Fruit fly (Drosophila melanogaster) whole organism, embryonic: ENCODE results near the gene CG5902.

Experiments used
- Ada2b ChIP-seq: fragments of 200-800 bp; sonication (Bioruptor generic); IDR thresholded peaks from 2 replicates; pipeline ENCODE4 v1.3.6; 2022; ENCODE audit warnings: missing biosample characterization, missing genetic modification characterization
- Aef1 ChIP-seq: fragments of 200-800 bp; sonication (Bioruptor generic); IDR thresholded peaks from 3 replicates; pipeline ENCODE4 v1.3.6; 2022; ENCODE audit warnings: missing biosample characterization, missing genetic modification characterization
- Bdp1 ChIP-seq: fragments of 200-800 bp; sonication (Bioruptor generic); optimal IDR thresholded peaks from 3 replicates; lab custom pipeline; 2016; ENCODE audit warnings: missing biosample characterization, missing genetic modification characterization
- Bteb2 ChIP-seq: fragments of 200-800 bp; sonication (Bioruptor generic); optimal IDR thresholded peaks from 2 replicates; lab custom pipeline; 2016; ENCODE audit warnings: missing biosample characterization, missing genetic modification characterization
- CG1024 ChIP-seq: fragments of 200-800 bp; sonication (Bioruptor generic); IDR thresholded peaks from 2 replicates; pipeline ENCODE4 v1.3.6; 2022; ENCODE audit warnings: missing biosample characterization, missing genetic modification characterization
- CG12299 ChIP-seq: fragments of 200-800 bp; sonication (Bioruptor generic); optimal IDR thresholded peaks from 2 replicates; lab custom pipeline; 2018; ENCODE audit warnings: missing biosample characterization, mild to moderate bottlenecking, missing genetic modification characterization
- CG13123 ChIP-seq: fragments of 200-800 bp; sonication (Bioruptor generic); optimal IDR thresholded peaks from 2 replicates; lab custom pipeline; 2016; ENCODE audit warnings: missing biosample characterization, missing genetic modification characterization
- CG15601 ChIP-seq: fragments of 200-800 bp; sonication (Bioruptor generic); optimal IDR thresholded peaks from 3 replicates; lab custom pipeline; 2019; ENCODE audit warnings: missing biosample characterization, mild to moderate bottlenecking, missing genetic modification characterization, moderate library complexity
- CG16813 ChIP-seq: fragments of 200-800 bp; sonication (Bioruptor generic); IDR thresholded peaks from 3 replicates; pipeline ENCODE4 v1.3.6; 2022; ENCODE audit warnings: missing biosample characterization, missing genetic modification characterization; ENCODE audit not compliant: partially characterized antibody
- CG17328 ChIP-seq: fragments of 200-800 bp; sonication (Bioruptor generic); IDR thresholded peaks from 2 replicates; pipeline ENCODE4 v1.3.6; 2022; ENCODE audit warnings: missing biosample characterization, missing genetic modification characterization
- CG2678 ChIP-seq: fragments of 200-800 bp; sonication (Bioruptor generic); optimal IDR thresholded peaks from 3 replicates; lab custom pipeline; 2019; ENCODE audit warnings: missing biosample characterization, mild to moderate bottlenecking, missing genetic modification characterization, moderate library complexity
- CG2889 ChIP-seq: fragments of 200-800 bp; sonication (Bioruptor generic); IDR thresholded peaks from 3 replicates; pipeline ENCODE4 v1.3.6; 2022; ENCODE audit warnings: missing biosample characterization, missing genetic modification characterization
- CG31365 ChIP-seq: fragments of 200-800 bp; sonication (Bioruptor generic); optimal IDR thresholded peaks from 2 replicates; lab custom pipeline; 2018; ENCODE audit warnings: missing biosample characterization, mild to moderate bottlenecking, missing genetic modification characterization
- CG32767 ChIP-seq: fragments of 200-800 bp; sonication (Bioruptor generic); IDR thresholded peaks from 2 replicates; pipeline ENCODE4 v1.3.6; 2022; ENCODE audit warnings: missing biosample characterization, missing genetic modification characterization
- CG4424 ChIP-seq: fragments of 200-800 bp; sonication (Bioruptor generic); optimal IDR thresholded peaks from 3 replicates; lab custom pipeline; 2016; ENCODE audit warnings: missing biosample characterization, missing genetic modification characterization
- CG6689 ChIP-seq: fragments of 200-800 bp; sonication (Bioruptor generic); IDR thresholded peaks from 2 replicates; pipeline ENCODE4 v1.3.6; 2022; ENCODE audit warnings: missing biosample characterization, missing genetic modification characterization
- CG7556 ChIP-seq: fragments of 200-800 bp; sonication (Bioruptor generic); optimal IDR thresholded peaks from 2 replicates; lab custom pipeline; 2017; ENCODE audit warnings: missing biosample characterization, mild to moderate bottlenecking, missing genetic modification characterization
- CG7786 ChIP-seq: fragments of 200-800 bp; sonication (Bioruptor generic); optimal IDR thresholded peaks from 2 replicates; lab custom pipeline; 2016; ENCODE audit warnings: missing biosample characterization, missing genetic modification characterization
- CG8388 ChIP-seq: fragments of 200-800 bp; sonication (Bioruptor generic); optimal IDR thresholded peaks from 2 replicates; lab custom pipeline; 2019; ENCODE audit warnings: missing biosample characterization, mild to moderate bottlenecking, missing genetic modification characterization, moderate library complexity
- Dp ChIP-seq: fragments of 200-800 bp; sonication (Bioruptor generic); optimal IDR thresholded peaks from 2 replicates; lab custom pipeline; 2018; ENCODE audit warnings: missing biosample characterization, mild to moderate bottlenecking, missing genetic modification characterization, moderate library complexity
- Dref ChIP-seq: fragments of 200-800 bp; sonication (Bioruptor generic); IDR thresholded peaks from 2 replicates; pipeline ENCODE4 v1.3.6; 2022; ENCODE audit warnings: missing biosample characterization, missing genetic modification characterization
- ERR ChIP-seq: fragments of 200-800 bp; sonication (Bioruptor generic); optimal IDR thresholded peaks from 2 replicates; lab custom pipeline; 2016; ENCODE audit warnings: missing biosample characterization, missing genetic modification characterization
- Elba2 ChIP-seq: fragments of 200-800 bp; sonication (Bioruptor generic); optimal IDR thresholded peaks from 3 replicates; lab custom pipeline; 2016; ENCODE audit warnings: missing biosample characterization, missing genetic modification characterization
- Ets97D ChIP-seq: fragments of 200-800 bp; sonication (Bioruptor generic); optimal IDR thresholded peaks from 3 replicates; lab custom pipeline; 2016; ENCODE audit warnings: missing biosample characterization, missing genetic modification characterization
- HLH4C ChIP-seq: fragments of 200-800 bp; sonication (Bioruptor generic); IDR thresholded peaks from 3 replicates; pipeline ENCODE4 v1.3.6; 2022; ENCODE audit warnings: missing biosample characterization, missing genetic modification characterization; ENCODE audit not compliant: partially characterized antibody
- Scr ChIP-seq: fragments of 200-800 bp; sonication (Bioruptor generic); IDR thresholded peaks from 2 replicates; pipeline ENCODE4 v1.3.6; 2022; ENCODE audit warnings: missing biosample characterization, missing genetic modification characterization; ENCODE audit not compliant: partially characterized antibody
- Ssrp ChIP-seq: fragments of 200-800 bp; sonication (Bioruptor generic); optimal IDR thresholded peaks from 2 replicates; lab custom pipeline; 2018; ENCODE audit warnings: missing biosample characterization, mild to moderate bottlenecking, missing genetic modification characterization, moderate library complexity
- al ChIP-seq: fragments of 200-800 bp; sonication (Bioruptor generic); IDR thresholded peaks from 2 replicates; pipeline ENCODE4 v1.3.6; 2022; ENCODE audit warnings: missing biosample characterization, missing genetic modification characterization
- amos ChIP-seq: fragments of 200-800 bp; sonication (Bioruptor generic); IDR thresholded peaks from 2 replicates; pipeline ENCODE4 v1.3.6; 2022; ENCODE audit warnings: missing biosample characterization, missing genetic modification characterization; ENCODE audit not compliant: partially characterized antibody
- az2 ChIP-seq: fragments of 200-800 bp; sonication (Bioruptor generic); optimal IDR thresholded peaks from 3 replicates; lab custom pipeline; 2016; ENCODE audit warnings: missing biosample characterization, missing genetic modification characterization
- bcd ChIP-seq: fragments of 200-800 bp; sonication (Bioruptor generic); optimal IDR thresholded peaks from 2 replicates; lab custom pipeline; 2017; ENCODE audit warnings: missing biosample characterization, mild to moderate bottlenecking, missing genetic modification characterization
- crol ChIP-seq: fragments of 200-800 bp; sonication (Bioruptor generic); IDR thresholded peaks from 2 replicates; pipeline ENCODE4 v1.3.6; 2022; ENCODE audit warnings: missing biosample characterization, missing genetic modification characterization
- dmrt99B ChIP-seq: fragments of 200-800 bp; sonication (Bioruptor generic); optimal IDR thresholded peaks from 2 replicates; lab custom pipeline; 2018; ENCODE audit warnings: missing biosample characterization, mild to moderate bottlenecking, missing genetic modification characterization, moderate library complexity
- dpn ChIP-seq, 2 experiments: fragments of 200-800 bp; sonication (Bioruptor generic); optimal IDR thresholded peaks; 3 replicates each; lab custom pipeline; 2016; ENCODE audit warnings: missing biosample characterization in 2 of 2, missing genetic modification characterization in 2 of 2
- eyg ChIP-seq: fragments of 200-800 bp; sonication (Bioruptor generic); optimal IDR thresholded peaks from 3 replicates; lab custom pipeline; 2016; ENCODE audit warnings: missing biosample characterization, missing genetic modification characterization
- fd3F ChIP-seq: fragments of 200-800 bp; sonication (Bioruptor generic); optimal IDR thresholded peaks from 2 replicates; lab custom pipeline; 2018; ENCODE audit warnings: missing biosample characterization, mild to moderate bottlenecking, missing genetic modification characterization, moderate library complexity
- ind ChIP-seq: fragments of 200-800 bp; sonication (Bioruptor generic); optimal IDR thresholded peaks from 3 replicates; lab custom pipeline; 2016; ENCODE audit warnings: missing biosample characterization, missing genetic modification characterization
- jing ChIP-seq: fragments of 200-800 bp; sonication (Bioruptor generic); optimal IDR thresholded peaks from 2 replicates; lab custom pipeline; 2018; ENCODE audit warnings: missing biosample characterization, mild to moderate bottlenecking, missing genetic modification characterization
- jumu ChIP-seq: fragments of 200-800 bp; sonication (Bioruptor generic); optimal IDR thresholded peaks from 3 replicates; lab custom pipeline; 2016; ENCODE audit warnings: missing biosample characterization, missing genetic modification characterization
- lab ChIP-seq: fragments of 200-800 bp; sonication (Bioruptor generic); optimal IDR thresholded peaks from 3 replicates; lab custom pipeline; 2017; ENCODE audit warnings: missing biosample characterization, missing genetic modification characterization, mild to moderate bottlenecking, moderate library complexity, missing genetic modification reagents
- mam ChIP-seq: fragments of 200-800 bp; sonication (Bioruptor generic); optimal IDR thresholded peaks from 3 replicates; lab custom pipeline; 2016; ENCODE audit warnings: missing biosample characterization, missing genetic modification characterization
- pum ChIP-seq: fragments of 200-800 bp; sonication (Bioruptor generic); optimal IDR thresholded peaks from 2 replicates; lab custom pipeline; 2016; ENCODE audit warnings: missing biosample characterization, missing genetic modification characterization
- sc ChIP-seq, 3 experiments: fragments of >200 bp in 2 of 3; fragments of 200-800 bp in 1 of 3; sonication (Bioruptor generic) in 1 of 3; optimal IDR thresholded peaks; 2 replicates in 2 of 3; 3 replicates in 1 of 3; lab custom pipeline; 2017; ENCODE audit warnings: mild to moderate bottlenecking in 1 of 3, missing biosample characterization in 1 of 3, missing genetic modification characterization in 1 of 3, missing genetic modification reagents in 1 of 3
- schlank ChIP-seq: fragments of 200-800 bp; sonication (Bioruptor generic); optimal IDR thresholded peaks from 2 replicates; lab custom pipeline; 2018; ENCODE audit warnings: missing biosample characterization, mild to moderate bottlenecking, missing genetic modification characterization
- scrt ChIP-seq: fragments of 200-800 bp; sonication (Bioruptor generic); optimal IDR thresholded peaks from 2 replicates; lab custom pipeline; 2018; ENCODE audit warnings: missing biosample characterization, mild to moderate bottlenecking, missing genetic modification characterization, moderate library complexity
- sens ChIP-seq: fragments of 200-800 bp; sonication (Bioruptor generic); peaks from one replicate; lab custom pipeline; 2016; ENCODE audit warnings: missing biosample characterization, missing genetic modification characterization
- slp2 ChIP-seq: fragments of 200-800 bp; sonication (Bioruptor generic); optimal IDR thresholded peaks from 2 replicates; lab custom pipeline; 2016; ENCODE audit warnings: missing biosample characterization, missing genetic modification characterization
- sqz ChIP-seq: fragments of 200-800 bp; sonication (Bioruptor generic); optimal IDR thresholded peaks from 3 replicates; lab custom pipeline; 2018; ENCODE audit warnings: missing biosample characterization, mild to moderate bottlenecking, missing genetic modification characterization
- tll ChIP-seq, 2 experiments: fragments of 200-800 bp in 1 of 2; fragments of >200 bp in 1 of 2; sonication (Bioruptor generic) in 1 of 2; optimal IDR thresholded peaks; 2 replicates each; lab custom pipeline; 2017 to 2019; ENCODE audit warnings: missing biosample characterization in 2 of 2, missing genetic modification characterization in 2 of 2, mild to moderate bottlenecking in 1 of 2, moderate library complexity in 1 of 2
- tna ChIP-seq: fragments of 200-800 bp; sonication (Bioruptor generic); IDR thresholded peaks from 2 replicates; pipeline ENCODE4 v1.3.6; 2022; ENCODE audit warnings: missing biosample characterization, missing genetic modification characterization; ENCODE audit not compliant: partially characterized antibody

CG5902 gene

DNA sequence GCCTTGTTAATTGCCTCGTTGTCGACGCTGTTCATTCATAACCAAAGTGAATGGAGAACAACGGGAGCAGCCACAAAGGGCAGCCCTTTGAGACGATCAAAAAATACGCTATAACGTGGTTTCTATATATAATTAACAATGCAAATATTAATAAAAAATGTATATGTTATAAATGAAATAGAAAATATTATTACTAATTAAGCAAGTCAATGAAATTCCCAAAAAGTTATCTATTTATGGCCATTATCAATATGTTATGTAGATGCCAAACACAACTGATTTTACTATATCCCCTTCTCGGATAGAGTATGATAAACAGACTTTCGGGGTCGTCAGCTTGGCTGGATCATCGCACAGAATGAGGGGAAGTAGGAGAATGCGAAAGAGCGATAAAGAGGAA is 17.0 kb upstream of the CG5902 start (continued):
- TF ChIP-seq Dp (GFP tag; lab: Kevin White, UChicago), result no peak
- peak; percentile 47 for TF ChIP-seq CG8388 (GFP tag; lab: Kevin White, UChicago)
- TF ChIP-seq CG7786 (GFP tag; lab: Kevin White, UChicago), result no peak
- TF ChIP-seq CG4424 (GFP tag; lab: Kevin White, UChicago), result peak; percentile 28
- no peak for TF ChIP-seq Elba2 (GFP tag; lab: Kevin White, UChicago)
- peak; percentile 51 for TF ChIP-seq Ssrp (tag; lab: Kevin White, UChicago)
- 0 out of 2 replicates have a peak, but pooled peaks have one; percentile 27 for TF ChIP-seq CG1024
- TF ChIP-seq sc (optimal IDR thresholded peaks at IDR 0.05; lab: Kevin White, UChicago), result no peak
- peak; percentile 20 for TF ChIP-seq sc (GFP tag; optimal IDR thresholded peaks at IDR 0.05; lab: Kevin White, UChicago)
- TF ChIP-seq jumu (GFP tag; lab: Kevin White, UChicago), result no peak
- no peak for TF ChIP-seq CG13123 (GFP tag; lab: Kevin White, UChicago)
- peak; percentile 78 for TF ChIP-seq CG2678 (tag; lab: Kevin White, UChicago)
- TF ChIP-seq pum (GFP tag; lab: Kevin White, UChicago), result no peak
- TF ChIP-seq CG17328 (GFP tag; lab: Robert Waterston, UW), result peak; percentile 42; the same call in 1 of the 2 replicates
- peak; percentile 52 for TF ChIP-seq fd3F (GFP tag; lab: Kevin White, UChicago)
- TF ChIP-seq CG16813, result no peak
- no peak for TF ChIP-seq slp2 (GFP tag; lab: Kevin White, UChicago)
- TF ChIP-seq crol (GFP tag; lab: Robert Waterston, UW), result no peak
- TF ChIP-seq HLH4C (GFP tag; lab: Robert Waterston, UW), result no peak
- TF ChIP-seq lab (GFP tag; lab: Kevin White, UChicago), result peak; percentile 65
- no peak for TF ChIP-seq eyg (GFP tag; lab: Kevin White, UChicago)
- TF ChIP-seq al (GFP tag; lab: Robert Waterston, UW), result peak; percentile 56
- peak; percentile 64 for TF ChIP-seq sens (GFP tag; lab: Kevin White, UChicago)
- TF ChIP-seq scrt (GFP tag; lab: Kevin White, UChicago), result no peak
- peak; percentile 43; the same call in 2 of the 3 replicates for TF ChIP-seq Aef1 (GFP tag; lab: Robert Waterston, UW)
- peak; percentile 52 for TF ChIP-seq CG6689 (GFP tag; lab: Robert Waterston, UW)
- no peak for TF ChIP-seq jing
- peak; percentile 58 for TF ChIP-seq dmrt99B (tag; lab: Kevin White, UChicago)
- TF ChIP-seq CG15601 (tag; lab: Kevin White, UChicago), result peak; percentile 25
- TF ChIP-seq tna, result no peak
- TF ChIP-seq Dref (GFP tag; lab: Robert Waterston, UW), result no peak
- TF ChIP-seq CG32767 (GFP tag; lab: Robert Waterston, UW), result peak; percentile 42; the same call in 1 of the 2 replicates
- no peak for TF ChIP-seq ERR (GFP tag; lab: Kevin White, UChicago)
- no peak for TF ChIP-seq Scr (GFP tag; lab: Robert Waterston, UW)
- no peak for TF ChIP-seq Bdp1 (GFP tag; lab: Kevin White, UChicago)
- no peak for TF ChIP-seq CG31365 (tag; lab: Kevin White, UChicago)
- TF ChIP-seq CG2889 (GFP tag; lab: Robert Waterston, UW), result 0 out of 3 replicates have a peak, but pooled peaks have one; percentile 51
- TF ChIP-seq tll (GFP tag; optimal IDR thresholded peaks at IDR 0.05; lab: Kevin White, UChicago), result no peak
- TF ChIP-seq CG7556, result peak; percentile 45
- peak in 1 of 2 experiments; percentile 16 for TF ChIP-seq dpn (GFP tag; optimal IDR thresholded peaks at IDR 0.05; lab: Kevin White, UChicago)
- TF ChIP-seq schlank (tag; lab: Kevin White, UChicago), result no peak
- no peak for TF ChIP-seq mam (GFP tag; lab: Kevin White, UChicago)
- TF ChIP-seq Ada2b (GFP tag; lab: Robert Waterston, UW), result 0 out of 2 replicates have a peak, but pooled peaks have one; percentile 16
- peak; percentile 26 for TF ChIP-seq ind (GFP tag; lab: Kevin White, UChicago)
- peak; percentile 39 for TF ChIP-seq sqz
- TF ChIP-seq Bteb2 (GFP tag; lab: Kevin White, UChicago), result no peak
- peak; percentile 20 for TF ChIP-seq CG12299 (tag; lab: Kevin White, UChicago)
- TF ChIP-seq amos (GFP tag; lab: Robert Waterston, UW), result no peak
- TF ChIP-seq bcd (GFP tag; lab: Kevin White, UChicago), result no peak
- no peak for TF ChIP-seq Ets97D (GFP tag; lab: Kevin White, UChicago)
- TF ChIP-seq az2 (GFP tag; lab: Kevin White, UChicago), result peak; percentile 5
